Worm (Caenorhabditis elegans) whole organism, young adult: ENCODE data around the gene Y46H3A.4.

ENCODE experiments used
- Y67H2A.10 ChIP-seq: fragments of 200-800 bp; sonication (Bioruptor generic); conservative IDR thresholded peaks from 2 replicates; pipeline ENCODE4 v1.3.6; 2022; ENCODE audit warnings: missing genetic modification reagents, missing genetic modification characterization, missing compliant biosample characterization
- aptf-2 ChIP-seq: fragments of 200-800 bp; sonication (Bioruptor generic); conservative IDR thresholded peaks from 2 replicates; pipeline ENCODE4 v1.3.6; 2022; ENCODE audit warnings: missing genetic modification reagents, missing genetic modification characterization, missing compliant biosample characterization
- chd-7 ChIP-seq: sonication (generic microtip); optimal IDR thresholded peaks from 2 replicates; lab custom pipeline; 2016; ENCODE audit warnings: mild to moderate bottlenecking, missing genetic modification characterization, moderate library complexity, missing compliant biosample characterization
- lin-26 ChIP-seq: fragments of 200-800 bp; sonication (Bioruptor generic); IDR thresholded peaks from 2 replicates; pipeline ENCODE4 v1.3.6; 2022; ENCODE audit warnings: missing genetic modification reagents, missing genetic modification characterization, missing compliant biosample characterization
- snpc-4 ChIP-seq, 5 experiments: fragments of 150-350 bp in 1 of 5; sonication (generic microtip) in 4 of 5; optimal IDR thresholded peaks; 2 replicates each; lab custom pipeline; 2014 to 2018; ENCODE audit warnings: missing genetic modification characterization in 5 of 5, missing biosample characterization in 3 of 5, antibody characterized with exemption in 2 of 5, mild to moderate bottlenecking in 2 of 5, missing compliant biosample characterization in 2 of 5, missing genotype in 2 of 5, moderate library complexity in 2 of 5, missing genetic modification reagents in 1 of 5

- TF ChIP-seq Y67H2A.10 (GFP tag; lab: Robert Waterston, UW) (no peak), snpc-4 (GFP tag; optimal IDR thresholded peaks at IDR 0.05; lab: Kevin White, UChicago) (no peak), snpc-4 (tag; optimal IDR thresholded peaks at IDR 0.05; lab: Kevin White, UChicago) (no peak), lin-26 (no peak), aptf-2 (GFP tag; lab: Robert Waterston, UW) (no peak), chd-7 (no peak)
Observed at ce11 chrV:1797900-1798299, 13.0 kb downstream of the Y46H3A.4 start, which contains the start of gene F36H9.10.
